Fruit fly (Drosophila melanogaster): ENCODE results near the gene Tcs6.

DNA sequence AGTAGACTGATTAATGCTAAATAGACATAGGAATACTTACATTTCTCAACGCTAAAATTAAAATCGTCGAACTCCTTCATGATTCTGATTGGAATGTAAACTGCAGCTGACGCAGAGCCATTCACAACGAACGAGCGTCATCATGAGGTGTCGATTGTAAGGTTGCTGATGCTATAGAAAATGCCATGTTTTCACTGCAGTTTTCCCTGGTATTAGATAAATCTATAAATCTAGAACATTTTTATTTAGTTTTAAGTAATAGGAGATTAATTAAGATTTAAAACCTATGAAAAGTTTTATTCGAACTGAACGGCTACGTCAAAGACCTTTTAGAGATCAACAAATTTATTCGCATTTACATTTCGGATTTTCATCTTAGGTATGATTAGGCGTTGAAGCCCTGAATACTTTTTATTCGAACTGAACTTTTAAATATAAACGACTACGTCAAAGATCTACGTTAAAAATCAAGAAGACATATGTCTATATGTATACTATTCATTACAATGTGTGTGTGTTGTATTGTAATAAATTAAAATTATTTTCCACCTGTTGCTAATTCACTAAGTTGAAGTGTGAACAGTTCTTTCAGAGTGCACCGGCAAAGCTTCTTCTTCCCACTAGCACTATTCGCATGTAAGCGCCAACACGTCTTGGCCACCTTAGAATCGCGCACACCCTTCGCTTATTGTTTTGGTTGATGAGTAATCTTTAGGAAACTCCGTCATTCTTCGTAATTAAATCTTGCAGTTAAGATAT is 5.7 kb downstream of the Tcs6 start, which contains the start of the genes Exo84 and Vps2:
- TF ChIP-seq Dll (optimal IDR thresholded peaks at IDR 0.05) (no peak), psq (optimal IDR thresholded peaks at IDR 0.05) (no peak), CG8478 (optimal IDR thresholded peaks at IDR 0.05) (no peak), pan (optimal IDR thresholded peaks at IDR 0.05) (no peak), EcR (GFP tag; optimal IDR thresholded peaks at IDR 0.05) (no peak)

Measured in whole organism.